Worm (Caenorhabditis elegans) whole organism, L1 larva: ENCODE results near the gene clk-2.
A peak's percentile ranks its signal among the peaks of the same experiment; 100 is the strongest.

Experiments
- Y116A8C.19 ChIP-seq: sonication (generic microtip); optimal IDR thresholded peaks from 2 replicates; lab custom pipeline; 2016; ENCODE audit warnings: missing compliant biosample characterization, missing genetic modification characterization, borderline replicate concordance
- aha-1 ChIP-seq: fragments of 150-350 bp; optimal IDR thresholded peaks from 2 replicates; lab custom pipeline; 2014; ENCODE audit warnings: missing biosample characterization, missing genetic modification characterization
- blmp-1 ChIP-seq: fragments of 150-350 bp; optimal IDR thresholded peaks from 2 replicates; lab custom pipeline; 2014; ENCODE audit warnings: missing biosample characterization, missing genetic modification characterization
- ceh-82 ChIP-seq, 3 experiments: fragments of 150-350 bp in 1 of 3; sonication (generic microtip) in 2 of 3; optimal IDR thresholded peaks; 2 replicates each; lab custom pipeline; 2014 to 2017; ENCODE audit warnings: missing biosample characterization in 3 of 3, missing genetic modification characterization in 3 of 3
- ceh-90 ChIP-seq: sonication (generic microtip); optimal IDR thresholded peaks from 2 replicates; lab custom pipeline; 2016; ENCODE audit warnings: missing genetic modification characterization, missing compliant biosample characterization
- ets-5 ChIP-seq: fragments of 200-800 bp; sonication (Bioruptor generic); IDR thresholded peaks from 2 replicates; pipeline ENCODE4 v1.3.6; 2022; ENCODE audit warnings: missing genetic modification characterization, missing compliant biosample characterization
- fkh-8 ChIP-seq: sonication (generic microtip); optimal IDR thresholded peaks from 2 replicates; lab custom pipeline; 2016; ENCODE audit warnings: mild to moderate bottlenecking, missing genetic modification characterization, missing compliant biosample characterization
- fos-1 ChIP-seq: fragments of 150-350 bp; optimal IDR thresholded peaks from 2 replicates; lab custom pipeline; 2014; ENCODE audit warnings: missing biosample characterization, missing genetic modification characterization
- grh-1 ChIP-seq: fragments of 200-800 bp; sonication (Bioruptor generic); IDR thresholded peaks from 2 replicates; pipeline ENCODE4 v1.3.6; 2022; ENCODE audit warnings: missing genetic modification reagents, missing genetic modification characterization, missing compliant biosample characterization
- hlh-4 ChIP-seq: sonication (generic microtip); optimal IDR thresholded peaks from 2 replicates; lab custom pipeline; 2016; ENCODE audit warnings: mild to moderate bottlenecking, missing genetic modification characterization, missing compliant biosample characterization
- irx-1 ChIP-seq: sonication (generic microtip); optimal IDR thresholded peaks from 2 replicates; lab custom pipeline; 2016; ENCODE audit warnings: missing genetic modification characterization, missing compliant biosample characterization
- lin-14 ChIP-seq: fragments of 200-800 bp; sonication (Bioruptor generic); optimal IDR thresholded peaks from 2 replicates; lab custom pipeline; 2018; ENCODE audit warnings: mild to moderate bottlenecking, missing genetic modification characterization, moderate library complexity, missing compliant biosample characterization
- lin-39 ChIP-seq: fragments of 150-350 bp; optimal IDR thresholded peaks from 2 replicates; lab custom pipeline; 2014; ENCODE audit warnings: missing biosample characterization, missing genetic modification reagents, missing genetic modification characterization
- lir-3 ChIP-seq: sonication (generic microtip); optimal IDR thresholded peaks from 2 replicates; lab custom pipeline; 2016; ENCODE audit warnings: mild to moderate bottlenecking, missing genetic modification characterization, moderate library complexity, missing compliant biosample characterization; ENCODE audit not compliant: poor library complexity
- lsy-2 ChIP-seq, 2 experiments: fragments of 150-350 bp; optimal IDR thresholded peaks; 2 replicates each; lab custom pipeline; 2014; ENCODE audit warnings: missing biosample characterization in 2 of 2, missing genetic modification characterization in 2 of 2
- mab-9 ChIP-seq: fragments of 200-800 bp; sonication (Bioruptor generic); IDR thresholded peaks from 2 replicates; pipeline ENCODE4 v1.3.6; 2022; ENCODE audit warnings: missing genetic modification reagents, missing genetic modification characterization, missing compliant biosample characterization
- mep-1 ChIP-seq: fragments of 150-350 bp; optimal IDR thresholded peaks from 2 replicates; lab custom pipeline; 2014; ENCODE audit warnings: missing biosample characterization, missing genetic modification characterization
- nhr-19 ChIP-seq: fragments of 200-800 bp; sonication (Bioruptor generic); conservative IDR thresholded peaks from 2 replicates; pipeline ENCODE4 v1.3.6; 2022; ENCODE audit warnings: missing genetic modification characterization, missing compliant biosample characterization
- nhr-20 ChIP-seq: sonication (generic microtip); optimal IDR thresholded peaks from 2 replicates; lab custom pipeline; 2016; ENCODE audit warnings: mild to moderate bottlenecking, missing genetic modification characterization, missing compliant biosample characterization
- nhr-71 ChIP-seq: sonication (generic microtip); optimal IDR thresholded peaks from 2 replicates; lab custom pipeline; 2016; ENCODE audit warnings: mild to moderate bottlenecking, missing genetic modification characterization, moderate library complexity, missing compliant biosample characterization
- nhr-85 ChIP-seq: sonication (generic microtip); peaks from one replicate; lab custom pipeline; 2016; ENCODE audit warnings: missing genetic modification characterization, inconsistent platforms, missing compliant biosample characterization
- nhr-90 ChIP-seq: sonication (generic microtip); optimal IDR thresholded peaks from 2 replicates; lab custom pipeline; 2016; ENCODE audit warnings: mild to moderate bottlenecking, missing genetic modification characterization, missing compliant biosample characterization; ENCODE audit not compliant: poor library complexity
- pag-3 ChIP-seq: sonication (generic microtip); optimal IDR thresholded peaks from 2 replicates; lab custom pipeline; 2017; ENCODE audit warnings: missing genetic modification characterization, mild to moderate bottlenecking, missing compliant biosample characterization, antibody characterized with exemption, borderline replicate concordance; ENCODE audit not compliant: insufficient read depth
- rnt-1 ChIP-seq: sonication (generic microtip); optimal IDR thresholded peaks from 2 replicates; lab custom pipeline; 2016; ENCODE audit warnings: mild to moderate bottlenecking, missing genetic modification characterization, moderate library complexity, missing compliant biosample characterization
- snu-23 ChIP-seq: sonication (generic microtip); optimal IDR thresholded peaks from 2 replicates; lab custom pipeline; 2016; ENCODE audit warnings: missing genetic modification characterization, missing compliant biosample characterization
- swsn-7 ChIP-seq: sonication (generic microtip); optimal IDR thresholded peaks from 2 replicates; lab custom pipeline; 2016; ENCODE audit warnings: missing genetic modification characterization, missing compliant biosample characterization
- tbx-2 ChIP-seq: sonication (generic microtip); optimal IDR thresholded peaks from 2 replicates; lab custom pipeline; 2016; ENCODE audit warnings: missing genetic modification characterization, missing compliant biosample characterization
- unc-130 ChIP-seq: fragments of 150-350 bp; optimal IDR thresholded peaks from 2 replicates; lab custom pipeline; 2017; ENCODE audit warnings: missing biosample characterization, missing genetic modification characterization, inconsistent platforms
- unc-98 ChIP-seq: fragments of 200-800 bp; sonication (Bioruptor generic); IDR thresholded peaks from 2 replicates; pipeline ENCODE4 v1.3.6; 2022; ENCODE audit warnings: missing genetic modification characterization, missing compliant biosample characterization
- xbp-1 ChIP-seq: sonication (generic microtip); optimal IDR thresholded peaks from 2 replicates; lab custom pipeline; 2016; ENCODE audit warnings: missing genetic modification characterization, missing compliant biosample characterization
- ztf-11 ChIP-seq, 2 experiments: sonication (generic microtip); optimal IDR thresholded peaks; 2 replicates each; lab custom pipeline; 2016 to 2017; ENCODE audit warnings: missing genetic modification characterization in 2 of 2, missing biosample characterization in 1 of 2, missing compliant biosample characterization in 1 of 2

The clk-2 gene

ce11 chrIII:7536559-7536958 is 18.2 kb upstream of the clk-2 start, which contains the start of gene lin-39:
Gene lin-39, minus strand, starts transcription at chrIII:7536632.
- TF ChIP-seq ceh-82 (tag; optimal IDR thresholded peaks at IDR 0.05; lab: Kevin White, UChicago) (no peak), nhr-71 (peak; percentile 11), rnt-1 (tag; lab: Kevin White, UChicago) (peak; percentile 38), fos-1 (tag; lab: Kevin White, UChicago) (no peak), lsy-2 (tag; optimal IDR thresholded peaks at IDR 0.05; lab: Kevin White, UChicago) (peak in 1 of 2 experiments; percentile 47), lin-14 (GFP tag; lab: Kevin White, UChicago) (peak; percentile 68), mab-9 (GFP tag; lab: Robert Waterston, UW) (peak; percentile 43; the same call in 1 of the 2 replicates)

DNA sequence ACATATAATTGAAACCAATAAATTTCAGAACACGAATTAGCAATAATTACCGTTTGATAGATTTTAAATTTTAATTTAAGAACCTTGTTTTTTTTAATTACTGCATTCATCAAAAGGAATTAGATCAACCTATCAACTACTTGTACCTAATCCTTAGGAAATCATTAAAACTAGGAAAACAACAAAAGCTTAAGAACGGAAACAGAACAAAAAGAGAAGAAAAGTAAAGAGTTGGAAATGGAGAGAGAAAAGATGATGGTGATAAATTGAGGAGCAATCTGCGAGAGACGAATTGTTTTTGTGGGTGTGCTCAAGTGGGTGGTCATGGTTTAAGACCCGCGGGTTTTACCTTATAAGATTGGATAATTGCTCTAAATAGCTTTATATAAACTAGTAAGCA is 17.0 kb upstream of the clk-2 start:
- peak; percentile 11 for TF ChIP-seq rnt-1 (tag; lab: Kevin White, UChicago)
- no peak for TF ChIP-seq lir-3 (tag; lab: Kevin White, UChicago)
- TF ChIP-seq nhr-20 = no peak
- no peak for TF ChIP-seq blmp-1 (tag; lab: Kevin White, UChicago)
- TF ChIP-seq ets-5 = no peak

DNA sequence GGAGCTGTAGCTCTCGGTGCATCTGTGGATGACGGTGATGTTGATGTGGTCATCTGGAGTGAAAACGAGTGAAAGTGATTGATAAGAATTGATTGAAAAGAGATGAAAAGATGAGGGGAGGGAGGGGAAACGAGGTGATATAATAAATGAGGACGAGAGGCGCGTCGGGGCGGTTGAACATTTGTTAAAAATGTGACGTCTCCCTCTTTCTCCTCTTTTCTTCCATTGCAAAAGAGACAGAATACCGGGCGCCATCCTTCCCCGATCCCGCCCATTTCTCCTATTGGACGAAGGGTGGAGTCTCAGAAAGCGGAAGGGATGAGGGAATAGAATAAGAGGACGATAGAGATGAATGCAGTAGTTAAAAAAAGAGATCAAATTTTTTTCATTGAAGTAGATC is 16.3 kb upstream of the clk-2 start:
- no peak for TF ChIP-seq irx-1 (tag; lab: Kevin White, UChicago)
- peak; percentile 89 for TF ChIP-seq nhr-85
- no peak for TF ChIP-seq unc-98 (GFP tag; lab: Robert Waterston, UW)
- TF ChIP-seq lin-14 (GFP tag; lab: Kevin White, UChicago) = peak; percentile 85
- TF ChIP-seq nhr-71 = peak; percentile 76
- TF ChIP-seq unc-130 (tag; lab: Kevin White, UChicago) = no peak
- TF ChIP-seq ceh-90 (tag; lab: Kevin White, UChicago) = no peak
- TF ChIP-seq nhr-19 = peak; percentile 51
- TF ChIP-seq ztf-11 (tag; optimal IDR thresholded peaks at IDR 0.05; lab: Kevin White, UChicago) = peak in 1 of 2 experiments; percentile 62
- TF ChIP-seq nhr-20 = peak; percentile 44
- peak; percentile 44 for TF ChIP-seq snu-23 (GFP tag; lab: Kevin White, UChicago)
- TF ChIP-seq aha-1 (tag; lab: Kevin White, UChicago) = no peak
- TF ChIP-seq xbp-1 = peak; percentile 34
- no peak for TF ChIP-seq Y116A8C.19 (tag; lab: Kevin White, UChicago)
- TF ChIP-seq swsn-7 (tag; lab: Kevin White, UChicago) = peak; percentile 31
- peak; percentile 89 for TF ChIP-seq blmp-1 (tag; lab: Kevin White, UChicago)
- peak; percentile 70 for TF ChIP-seq rnt-1 (tag; lab: Kevin White, UChicago)
- peak; percentile 77 for TF ChIP-seq tbx-2 (tag; lab: Kevin White, UChicago)
- peak; percentile 16 for TF ChIP-seq nhr-90 (tag; lab: Kevin White, UChicago)
- peak; percentile 65 to 81 for TF ChIP-seq lsy-2 (tag; optimal IDR thresholded peaks at IDR 0.05; lab: Kevin White, UChicago)
- TF ChIP-seq ceh-82 (tag; optimal IDR thresholded peaks at IDR 0.05; lab: Kevin White, UChicago) = no peak
- TF ChIP-seq mep-1 = peak; percentile 45

ce11 chrIII:7533012-7533411 is 14.7 kb upstream of the clk-2 start:
- peak; percentile 13 for TF ChIP-seq blmp-1 (tag; lab: Kevin White, UChicago)
- TF ChIP-seq lsy-2 (tag; optimal IDR thresholded peaks at IDR 0.05; lab: Kevin White, UChicago) = peak in 1 of 2 experiments; percentile 8
- TF ChIP-seq lin-39 = no peak

- no peak for TF ChIP-seq ceh-90 (tag; lab: Kevin White, UChicago)
- no peak for TF ChIP-seq mep-1
- no peak for TF ChIP-seq pag-3 (tag; lab: Kevin White, UChicago)
- no peak for TF ChIP-seq fkh-8 (tag; lab: Kevin White, UChicago)
- TF ChIP-seq nhr-20 = no peak
These were observed 13.1 kb upstream of the clk-2 start for ce11 chrIII:7531385-7531784.

- TF ChIP-seq hlh-4 (tag; lab: Kevin White, UChicago) (no peak), tbx-2 (tag; lab: Kevin White, UChicago) (peak; percentile 43), grh-1 (GFP tag; lab: Robert Waterston, UW) (no peak), blmp-1 (tag; lab: Kevin White, UChicago) (peak; percentile 20), rnt-1 (tag; lab: Kevin White, UChicago) (peak; percentile 10), lin-14 (GFP tag; lab: Kevin White, UChicago) (peak; percentile 1)
These were observed 12.5 kb upstream of the clk-2 start for ce11 chrIII:7530830-7531229.
